Worm (Caenorhabditis elegans): Measurements from ENCODE around the gene F59D12.2.

- no peak for TF ChIP-seq egl-27 (tag; optimal IDR thresholded peaks at IDR 0.05)
- TF ChIP-seq ceh-20 (GFP tag; IDR thresholded peaks at IDR 0.05), result no peak
- TF ChIP-seq php-3 (GFP tag; IDR thresholded peaks at IDR 0.05), result peak; percentile 56; the same call in 1 of the 2 replicates
- no peak for TF ChIP-seq unc-39 (tag; optimal IDR thresholded peaks at IDR 0.05)
- TF ChIP-seq arid-1 (GFP tag; conservative IDR thresholded peaks at IDR 0.05), result no peak
- TF ChIP-seq fos-1 (tag; optimal IDR thresholded peaks at IDR 0.05), result no peak
- no peak for TF ChIP-seq aly-2 (tag; optimal IDR thresholded peaks at IDR 0.05)
These were observed 24.7 kb upstream of the F59D12.2 start for ce11 chrX:15700220-15700619.
